Worm (Caenorhabditis elegans) whole organism, late embryonic: ENCODE data around the gene C03H5.3.

Experiments used
- C08G9.2 ChIP-seq: sonication (generic microtip); optimal IDR thresholded peaks from 2 replicates; lab custom pipeline; 2016; ENCODE audit warnings: mild to moderate bottlenecking, missing genetic modification characterization, moderate library complexity, missing compliant biosample characterization
- C38D4.7 ChIP-seq: fragments of 200-800 bp; sonication (Bioruptor generic); optimal IDR thresholded peaks from 2 replicates; lab custom pipeline; 2018; ENCODE audit warnings: mild to moderate bottlenecking, missing genetic modification characterization, moderate library complexity, missing compliant biosample characterization
- K02D7.2 ChIP-seq: sonication (generic microtip); optimal IDR thresholded peaks from 2 replicates; lab custom pipeline; 2017; ENCODE audit warnings: mild to moderate bottlenecking, missing genetic modification characterization, missing compliant biosample characterization
- K09A11.1 ChIP-seq: sonication (generic microtip); optimal IDR thresholded peaks from 2 replicates; lab custom pipeline; 2017; ENCODE audit warnings: antibody characterized with exemption, mild to moderate bottlenecking, missing genetic modification characterization, missing compliant biosample characterization; ENCODE audit not compliant: insufficient read depth
- T23F11.4 ChIP-seq: fragments of 200-800 bp; sonication (Bioruptor generic); optimal IDR thresholded peaks from 2 replicates; lab custom pipeline; 2018; ENCODE audit warnings: mild to moderate bottlenecking, missing genetic modification characterization, missing compliant biosample characterization
- ama-1 ChIP-seq: fragments of 150-350 bp; optimal IDR thresholded peaks from 2 replicates; lab custom pipeline; 2014
- ceh-18 ChIP-seq: sonication (generic microtip); optimal IDR thresholded peaks from 2 replicates; lab custom pipeline; 2016; ENCODE audit warnings: missing genetic modification characterization, missing compliant biosample characterization
- ceh-19 ChIP-seq: fragments of 200-800 bp; sonication (Bioruptor generic); optimal IDR thresholded peaks from 2 replicates; lab custom pipeline; 2018; ENCODE audit warnings: mild to moderate bottlenecking, missing genetic modification characterization, missing compliant biosample characterization
- ceh-22 ChIP-seq: sonication (generic microtip); optimal IDR thresholded peaks from 2 replicates; lab custom pipeline; 2017; ENCODE audit warnings: missing biosample characterization, missing genetic modification characterization
- ceh-30 ChIP-seq: fragments of 150-350 bp; optimal IDR thresholded peaks from 2 replicates; lab custom pipeline; 2014; ENCODE audit warnings: missing biosample characterization, missing genetic modification characterization
- ceh-31 ChIP-seq: sonication (generic microtip); optimal IDR thresholded peaks from 2 replicates; lab custom pipeline; 2016; ENCODE audit warnings: missing genetic modification characterization, missing compliant biosample characterization
- ceh-48 ChIP-seq: sonication (generic microtip); optimal IDR thresholded peaks from 2 replicates; lab custom pipeline; 2016; ENCODE audit warnings: missing genetic modification characterization, inconsistent platforms, missing compliant biosample characterization
- ceh-6 ChIP-seq: fragments of 200-800 bp; sonication (Bioruptor generic); optimal IDR thresholded peaks from 2 replicates; lab custom pipeline; 2018; ENCODE audit warnings: mild to moderate bottlenecking, missing genetic modification characterization, missing compliant biosample characterization
- ceh-9 ChIP-seq: sonication (generic microtip); optimal IDR thresholded peaks from 2 replicates; lab custom pipeline; 2016; ENCODE audit warnings: mild to moderate bottlenecking, missing genetic modification characterization, inconsistent platforms, missing compliant biosample characterization
- dmd-4 ChIP-seq: sonication (generic microtip); optimal IDR thresholded peaks from 2 replicates; lab custom pipeline; 2016; ENCODE audit warnings: borderline replicate concordance, missing genetic modification characterization, missing compliant biosample characterization
- elt-4 ChIP-seq: sonication (generic microtip); optimal IDR thresholded peaks from 2 replicates; lab custom pipeline; 2016; ENCODE audit warnings: missing genetic modification characterization, missing compliant biosample characterization
- hlh-30 ChIP-seq: sonication (generic microtip); optimal IDR thresholded peaks from 2 replicates; lab custom pipeline; 2017; ENCODE audit warnings: antibody characterized with exemption, missing genetic modification characterization, missing compliant biosample characterization; ENCODE audit not compliant: insufficient read depth
- hlh-8 ChIP-seq: sonication (generic microtip); optimal IDR thresholded peaks from 2 replicates; lab custom pipeline; 2016; ENCODE audit warnings: missing genotype, missing genetic modification characterization, missing compliant biosample characterization
- mec-3 ChIP-seq: sonication (generic microtip); optimal IDR thresholded peaks from 2 replicates; lab custom pipeline; 2016; ENCODE audit warnings: borderline replicate concordance, missing genetic modification characterization, missing compliant biosample characterization
- nfya-1 ChIP-seq: sonication (generic microtip); optimal IDR thresholded peaks from 2 replicates; lab custom pipeline; 2017; ENCODE audit warnings: missing genetic modification characterization, mild to moderate bottlenecking, missing compliant biosample characterization, antibody characterized with exemption, moderate library complexity
- nhr-11 ChIP-seq: fragments of 150-350 bp; optimal IDR thresholded peaks from 2 replicates; lab custom pipeline; 2014; ENCODE audit warnings: missing biosample characterization, missing genetic modification characterization
- nhr-232 ChIP-seq: sonication (generic microtip); optimal IDR thresholded peaks from 2 replicates; lab custom pipeline; 2016; ENCODE audit warnings: missing genetic modification characterization, missing compliant biosample characterization
- npax-4 ChIP-seq: sonication (generic microtip); optimal IDR thresholded peaks from 2 replicates; lab custom pipeline; 2016; ENCODE audit warnings: missing genetic modification characterization, missing compliant biosample characterization
- odd-2 ChIP-seq: sonication (generic microtip); optimal IDR thresholded peaks from 2 replicates; lab custom pipeline; 2017; ENCODE audit warnings: antibody characterized with exemption, mild to moderate bottlenecking, missing genetic modification characterization, missing compliant biosample characterization
- pax-1 ChIP-seq: fragments of 150-350 bp; optimal IDR thresholded peaks from 2 replicates; lab custom pipeline; 2014; ENCODE audit warnings: missing biosample characterization, missing genetic modification characterization
- pha-4 ChIP-seq: fragments of 150-350 bp; optimal IDR thresholded peaks from 2 replicates; lab custom pipeline; 2018; ENCODE audit warnings: missing biosample characterization, missing genetic modification reagents, missing genetic modification characterization
- pros-1 ChIP-seq: fragments of 150-350 bp; optimal IDR thresholded peaks from 2 replicates; lab custom pipeline; 2014; ENCODE audit warnings: missing biosample characterization, missing genetic modification reagents, missing genetic modification characterization
- rnt-1 ChIP-seq: sonication (generic microtip); optimal IDR thresholded peaks from 2 replicates; lab custom pipeline; 2016; ENCODE audit warnings: missing genetic modification characterization, missing compliant biosample characterization
- sdc-2 ChIP-seq: sonication (generic microtip); optimal IDR thresholded peaks from 2 replicates; lab custom pipeline; 2016; ENCODE audit warnings: missing genotype, missing genetic modification characterization, missing compliant biosample characterization
- sox-2 ChIP-seq: fragments of 200-800 bp; sonication (Bioruptor generic); IDR thresholded peaks from 2 replicates; pipeline ENCODE4 v1.3.6; 2022; ENCODE audit warnings: missing genetic modification reagents, missing genetic modification characterization, missing compliant biosample characterization
- unc-42 ChIP-seq: sonication (generic microtip); optimal IDR thresholded peaks from 2 replicates; lab custom pipeline; 2016; ENCODE audit warnings: missing genotype, missing genetic modification characterization, missing compliant biosample characterization
- ztf-16 ChIP-seq: sonication (generic microtip); optimal IDR thresholded peaks from 2 replicates; lab custom pipeline; 2017; ENCODE audit warnings: missing genetic modification characterization, missing compliant biosample characterization

C03H5.3 gene

DNA sequence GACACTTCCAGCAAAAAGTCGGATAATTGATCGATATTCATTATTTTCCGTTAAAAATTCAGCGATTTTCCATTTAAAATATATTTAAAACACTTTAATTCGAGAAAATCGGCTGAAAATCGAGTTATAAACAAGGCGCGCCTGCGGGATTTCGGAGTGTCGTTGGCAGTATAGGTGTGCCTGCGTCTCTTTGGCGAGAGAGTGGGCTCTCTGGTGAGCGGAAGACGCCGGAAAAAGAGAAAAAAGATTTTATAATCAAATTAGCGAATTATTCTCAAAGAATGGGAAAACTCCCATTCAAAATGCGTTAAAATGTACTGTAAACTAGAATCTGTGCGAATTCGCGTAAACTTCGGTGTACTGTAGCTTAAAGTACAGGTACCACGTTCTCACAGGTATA lies 38.2 kb upstream of the C03H5.3 start, which contains the start of gene D1069.3:
TSS of gene D1069.3 (minus strand) at position 158 of the 400 bp plus-strand sequence.
- no peak for TF ChIP-seq ceh-22 (tag; lab: Kevin White, UChicago)
- peak; percentile 11 for TF ChIP-seq nfya-1 (tag; lab: Kevin White, UChicago)
- TF ChIP-seq unc-42 (tag; lab: Kevin White, UChicago), result peak; percentile 79

DNA sequence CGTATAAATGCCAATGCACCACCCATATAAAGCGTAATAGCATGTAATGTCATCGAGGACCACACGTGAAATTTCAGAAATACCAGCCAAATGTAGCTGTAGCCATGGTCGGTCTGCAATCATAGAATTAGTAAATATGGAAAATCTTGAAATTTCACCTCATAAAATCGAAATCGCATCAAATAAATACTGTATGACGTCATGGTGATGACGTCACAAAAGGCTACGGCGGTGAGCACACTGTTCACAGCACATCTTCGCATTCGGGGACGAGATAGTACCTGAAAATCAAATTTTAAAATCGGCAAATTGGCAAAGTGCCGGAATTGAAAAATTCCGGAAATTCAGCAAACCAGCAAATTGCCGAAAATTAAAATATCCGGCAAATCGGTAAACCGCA lies 36.1 kb upstream of the C03H5.3 start:
- no peak for TF ChIP-seq ceh-6 (GFP tag; lab: Kevin White, UChicago)
- no peak for TF ChIP-seq ceh-30 (tag; lab: Kevin White, UChicago)
- no peak for TF ChIP-seq pros-1 (tag; lab: Kevin White, UChicago)
- TF ChIP-seq mec-3, result no peak
- TF ChIP-seq pax-1 (tag; lab: Kevin White, UChicago), result no peak
- TF ChIP-seq ztf-16 (tag; lab: Kevin White, UChicago), result no peak
- TF ChIP-seq sox-2 (GFP tag; lab: Robert Waterston, UW), result no peak
- TF ChIP-seq ama-1 (lab: Kevin White, UChicago), result no peak
- TF ChIP-seq K09A11.1 (tag; lab: Kevin White, UChicago), result no peak
- no peak for TF ChIP-seq rnt-1
- TF ChIP-seq C38D4.7 (GFP tag; lab: Kevin White, UChicago), result no peak
- no peak for TF ChIP-seq T23F11.4 (GFP tag; lab: Kevin White, UChicago)
- no peak for TF ChIP-seq C08G9.2 (tag; lab: Kevin White, UChicago)

DNA sequence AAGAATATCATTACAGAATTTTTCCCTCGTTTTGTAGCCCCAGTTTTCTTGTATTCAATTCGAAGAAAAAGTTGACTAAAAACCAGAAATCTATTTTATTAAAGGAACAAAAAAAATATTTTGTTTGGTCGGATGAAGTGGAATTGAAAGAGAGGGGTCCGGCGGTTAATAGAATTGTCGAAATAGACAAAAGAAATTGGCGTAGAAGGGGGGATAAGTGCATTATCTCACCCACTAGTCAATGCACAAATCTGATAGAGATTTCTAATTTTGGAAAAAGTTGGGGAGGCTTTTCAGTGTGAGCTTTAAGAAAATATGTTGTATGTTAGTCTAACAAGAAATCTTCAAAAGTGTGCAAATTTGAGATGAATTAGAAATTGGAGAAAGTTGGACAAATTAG lies 31.4 kb upstream of the C03H5.3 start:
- TF ChIP-seq pha-4 (tag; lab: Kevin White, UChicago) (no peak), pax-1 (tag; lab: Kevin White, UChicago) (no peak), unc-42 (tag; lab: Kevin White, UChicago) (peak; percentile 97)

DNA sequence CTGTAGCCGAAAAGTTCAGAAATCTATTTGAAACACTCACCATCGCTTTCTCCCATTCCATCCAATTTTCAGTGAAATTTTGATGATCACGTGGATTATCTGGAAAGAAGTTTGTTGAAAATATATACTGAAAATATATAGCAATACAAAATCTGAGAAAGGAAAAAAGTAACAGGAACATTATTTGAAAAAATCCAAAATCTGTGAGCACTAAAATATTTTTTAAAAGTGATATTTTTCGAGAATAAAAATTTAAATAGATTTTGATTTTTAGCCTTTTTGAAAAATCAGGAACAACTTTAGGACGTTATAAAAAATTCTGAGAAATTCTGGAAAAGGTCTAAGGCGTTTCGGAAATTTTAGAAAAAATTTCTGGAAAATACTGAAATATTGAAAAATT lies 28.9 kb upstream of the C03H5.3 start, which contains the start of gene dmsr-4:
TSS of gene dmsr-4 (minus strand) at position 101 of the 400 bp plus-strand sequence.
- TF ChIP-seq T23F11.4 (GFP tag; lab: Kevin White, UChicago), result no peak

DNA sequence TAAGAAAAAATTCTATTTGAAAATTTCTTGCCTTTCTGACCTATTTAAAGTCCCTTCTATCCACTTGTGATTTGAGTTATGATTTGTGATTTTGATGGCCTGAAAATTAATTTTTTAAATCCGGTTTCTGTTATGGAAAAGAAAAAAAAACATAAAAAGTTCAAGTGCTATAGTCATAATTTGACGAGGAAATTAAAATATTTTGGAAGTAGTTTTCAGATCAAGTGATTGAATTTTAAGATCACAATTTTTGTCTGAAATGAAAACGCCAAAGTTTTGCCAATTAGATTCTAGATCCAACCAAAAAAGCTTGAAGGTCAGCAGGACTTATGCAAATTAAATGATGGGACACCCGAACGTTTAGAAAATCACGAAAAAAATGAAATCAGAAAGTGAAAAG lies 18.4 kb upstream of the C03H5.3 start, which contains the start of gene ptr-3:
TSS of gene ptr-3 (minus strand) at position 101 of the 400 bp plus-strand sequence.
- TF ChIP-seq unc-42 (tag; lab: Kevin White, UChicago) (no peak), hlh-8 (no peak), odd-2 (tag; lab: Kevin White, UChicago) (no peak), ceh-31 (tag; lab: Kevin White, UChicago) (no peak), nhr-232 (tag; lab: Kevin White, UChicago) (no peak), nhr-11 (no peak), rnt-1 (no peak), K09A11.1 (tag; lab: Kevin White, UChicago) (no peak), K02D7.2 (tag; lab: Kevin White, UChicago) (no peak), ceh-18 (tag; lab: Kevin White, UChicago) (no peak), npax-4 (tag; lab: Kevin White, UChicago) (no peak), ceh-6 (GFP tag; lab: Kevin White, UChicago) (no peak), ceh-9 (tag; lab: Kevin White, UChicago) (no peak), elt-4 (tag; lab: Kevin White, UChicago) (no peak), dmd-4 (no peak), ceh-19 (GFP tag; lab: Kevin White, UChicago) (no peak), ceh-48 (tag; lab: Kevin White, UChicago) (no peak), hlh-30 (tag; lab: Kevin White, UChicago) (no peak), T23F11.4 (GFP tag; lab: Kevin White, UChicago) (no peak), sdc-2 (tag; lab: Kevin White, UChicago) (no peak)
- TF ChIP-seq, all 69 proteins: peak for 0
